Worm (Caenorhabditis elegans): ENCODE measurements around the gene icap-1.
A peak's percentile ranks its signal among the peaks of the same experiment; 100 is the strongest.

The icap-1 gene

ce11 chrIV:13788652-13789051 is 1.9 kb upstream of the icap-1 start, which contains the start of the genes sas-6 and Y45F10D.7 (continued):
- TF ChIP-seq tbp1 (GFP tag; optimal IDR thresholded peaks at IDR 0.05) (peak; percentile 62), somi-1 (GFP tag; optimal IDR thresholded peaks at IDR 0.05) (no peak), ztf-6 (GFP tag; IDR thresholded peaks at IDR 0.05) (no peak), B0336.3 (GFP tag; IDR thresholded peaks at IDR 0.05) (no peak), F55B11.4 (tag; optimal IDR thresholded peaks at IDR 0.05; ENCODE audit: borderline replicate concordance, insufficient read depth) (no peak), zfh-2 (GFP tag; conservative IDR thresholded peaks at IDR 0.05) (no peak), F22D6.2 (tag; optimal IDR thresholded peaks at IDR 0.05) (no peak), attf-5 (GFP tag; optimal IDR thresholded peaks at IDR 0.05) (peak; percentile 51), rpc-1 (optimal IDR thresholded peaks at IDR 0.05) (peak; percentile 6), rpc-1 (tag; optimal IDR thresholded peaks at IDR 0.05) (no peak), aptf-3 (GFP tag; IDR thresholded peaks at IDR 0.05) (no peak), nhr-80 (tag; optimal IDR thresholded peaks at IDR 0.05) (no peak), B0261.1 (tag; optimal IDR thresholded peaks at IDR 0.05) (no peak), F52B5.7 (tag; optimal IDR thresholded peaks at IDR 0.05) (no peak), ceh-40 (GFP tag; IDR thresholded peaks at IDR 0.05) (no peak), Y79H2A.3 (GFP tag; conservative IDR thresholded peaks at IDR 0.05) (no peak), madf-6 (GFP tag; IDR thresholded peaks at IDR 0.05) (peak; percentile 72), snpc-3.4 (tag; optimal IDR thresholded peaks at IDR 0.05) (peak; percentile 24), attf-6 (GFP tag; IDR thresholded peaks at IDR 0.05) (peak; percentile 88), tbx-9 (tag; optimal IDR thresholded peaks at IDR 0.05; ENCODE audit: borderline replicate concordance) (no peak), egl-18 (GFP tag; IDR thresholded peaks at IDR 0.05) (no peak), xnd-1 (tag; optimal IDR thresholded peaks at IDR 0.05) (no peak), nhr-179 (tag; optimal IDR thresholded peaks at IDR 0.05) (no peak), lir-1 (GFP tag; conservative IDR thresholded peaks at IDR 0.05) (no peak), lin-26 (GFP tag; IDR thresholded peaks at IDR 0.05) (no peak), aptf-2 (GFP tag; conservative IDR thresholded peaks at IDR 0.05) (no peak), ekl-4 (GFP tag; IDR thresholded peaks at IDR 0.05) (no peak), F33H1.4 (GFP tag; IDR thresholded peaks at IDR 0.05) (peak; percentile 68), ets-4 (GFP tag; optimal IDR thresholded peaks at IDR 0.05) (no peak), bed-2 (GFP tag; IDR thresholded peaks at IDR 0.05) (no peak), unc-62 (GFP tag; optimal IDR thresholded peaks at IDR 0.05) (no peak), him-1 (tag; optimal IDR thresholded peaks at IDR 0.05) (no peak), dpff-1 (tag; optimal IDR thresholded peaks at IDR 0.05) (no peak), sdz-38 (tag; optimal IDR thresholded peaks at IDR 0.05) (no peak), akir-1 (GFP tag; optimal IDR thresholded peaks at IDR 0.05) (no peak), mel-28 (tag; optimal IDR thresholded peaks at IDR 0.05; ENCODE audit: borderline replicate concordance) (no peak), sptf-2 (GFP tag; optimal IDR thresholded peaks at IDR 0.05) (no peak), sea-2 (GFP tag; IDR thresholded peaks at IDR 0.05) (no peak), rcor-1 (GFP tag; IDR thresholded peaks at IDR 0.05) (0 out of 2 replicates have a peak, but pooled peaks have one; percentile 18), lin-54 (GFP tag; optimal IDR thresholded peaks at IDR 0.05) (peak; percentile 87), F49E8.2 (tag; optimal IDR thresholded peaks at IDR 0.05; ENCODE audit: insufficient read depth) (peak; percentile 11), lin-40 (tag; optimal IDR thresholded peaks at IDR 0.05) (peak; percentile 6), snpc-4 (GFP tag; optimal IDR thresholded peaks at IDR 0.05) (peak; percentile 73), snpc-4 (tag; optimal IDR thresholded peaks at IDR 0.05) (peak in 3 of 4 experiments; percentile 89 to 93 (median 89)), ztf-26 (tag; optimal IDR thresholded peaks at IDR 0.05) (no peak), efl-1 (GFP tag; optimal IDR thresholded peaks at IDR 0.05) (peak; percentile 89), ZK185.1 (tag; optimal IDR thresholded peaks at IDR 0.05; ENCODE audit: poor library complexity, severe bottlenecking) (peak; percentile 36), F37B4.10 (GFP tag; IDR thresholded peaks at IDR 0.05) (no peak), B0019.2 (GFP tag; conservative IDR thresholded peaks at IDR 0.05) (peak; percentile 33; the same call in 1 of the 2 replicates), zim-3 (tag; optimal IDR thresholded peaks at IDR 0.05) (no peak)

All from whole organism, young adult.